Fruit fly (Drosophila melanogaster): ENCODE measurements around the gene Tim9a.

The Tim9a gene

DNA sequence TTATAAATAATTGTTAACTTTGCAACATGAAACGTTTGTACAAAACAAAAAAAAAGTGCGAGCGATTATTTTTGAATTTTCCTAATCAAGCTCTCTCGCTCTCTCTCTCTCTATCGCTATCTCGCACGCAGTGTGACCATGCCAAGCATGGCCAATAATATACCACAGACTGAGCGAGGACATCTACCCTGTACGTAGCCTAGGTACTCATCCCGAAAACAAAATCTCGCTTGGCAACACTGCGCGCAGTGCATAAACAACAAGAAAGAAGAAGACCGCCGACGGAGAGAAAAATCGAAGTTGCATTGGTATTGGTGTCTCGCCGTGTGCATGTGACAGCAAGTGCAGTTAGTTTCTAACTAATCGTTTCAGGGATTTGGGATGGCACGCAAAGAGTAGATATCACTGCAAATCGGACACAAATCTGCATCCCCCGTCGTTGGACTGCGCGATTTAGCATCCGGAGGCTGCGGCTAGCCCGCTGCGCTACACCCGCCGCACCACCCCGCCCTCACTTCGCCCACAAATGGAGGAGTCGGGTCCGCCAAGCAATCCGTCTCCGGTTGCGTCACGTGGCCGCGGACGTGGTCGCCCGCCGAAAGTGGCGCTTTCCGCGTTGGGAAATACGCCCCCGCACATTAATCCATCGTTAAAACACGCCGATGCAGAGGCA is 28.1 kb downstream of the Tim9a start, which contains the start of the genes CG1998 and Set2 (continued):
- TF ChIP-seq dm (GFP tag; optimal IDR thresholded peaks at IDR 0.05) (peak; percentile 44), Rfx (GFP tag; IDR thresholded peaks at IDR 0.05) (peak; percentile 70), Elba2 (GFP tag; optimal IDR thresholded peaks at IDR 0.05) (peak; percentile 67), CG4617 (GFP tag; optimal IDR thresholded peaks at IDR 0.05; ENCODE audit: borderline replicate concordance) (peak; percentile 56), CG10321 (GFP tag; IDR thresholded peaks at IDR 0.05) (peak; percentile 82), CG8765 (GFP tag; IDR thresholded peaks at IDR 0.05) (no peak), CG8924 (tag; optimal IDR thresholded peaks at IDR 0.05) (peak; percentile 45), CG13894 (tag; optimal IDR thresholded peaks at IDR 0.05) (peak; percentile 51), dmrt99B (tag; optimal IDR thresholded peaks at IDR 0.05) (no peak), vfl (GFP tag; optimal IDR thresholded peaks at IDR 0.05) (peak; percentile 10), mirr (GFP tag; optimal IDR thresholded peaks at IDR 0.05) (peak; percentile 1), CG12659 (GFP tag; optimal IDR thresholded peaks at IDR 0.05) (peak; percentile 80), NfI (GFP tag; optimal IDR thresholded peaks at IDR 0.05) (peak; percentile 9), oc (tag; optimal IDR thresholded peaks at IDR 0.05) (no peak), insv (GFP tag; optimal IDR thresholded peaks at IDR 0.05) (peak in 1 of 2 experiments; percentile 74), CG2199 (GFP tag; IDR thresholded peaks at IDR 0.05) (peak; percentile 44; the same call in 1 of the 3 replicates), CG6791 (GFP tag; IDR thresholded peaks at IDR 0.05; ENCODE audit: partially characterized antibody) (peak; percentile 62; the same call in 1 of the 3 replicates), GATAe (GFP tag; conservative IDR thresholded peaks at IDR 0.05) (peak; percentile 46; the same call in 1 of the 2 replicates), CG14050 (GFP tag; IDR thresholded peaks at IDR 0.05) (no peak), CG3065 (GFP tag; optimal IDR thresholded peaks at IDR 0.05) (no peak), CG17385 (GFP tag; optimal IDR thresholded peaks at IDR 0.05) (peak; percentile 98), sens (GFP tag) (no peak), mam (GFP tag; optimal IDR thresholded peaks at IDR 0.05) (peak; percentile 10), Nf-YB (GFP tag; optimal IDR thresholded peaks at IDR 0.05) (peak; percentile 35), tll (GFP tag; optimal IDR thresholded peaks at IDR 0.05) (peak in 1 of 2 experiments; percentile 45), Dp (GFP tag; optimal IDR thresholded peaks at IDR 0.05) (peak; percentile 80), Xbp1 (GFP tag; optimal IDR thresholded peaks at IDR 0.05) (peak; percentile 53), YL-1 (GFP tag; optimal IDR thresholded peaks at IDR 0.05) (peak; percentile 83), vnd (GFP tag; IDR thresholded peaks at IDR 0.05; ENCODE audit: partially characterized antibody) (no peak), Dll (GFP tag; IDR thresholded peaks at IDR 0.05; ENCODE audit: partially characterized antibody) (0 out of 4 replicates have a peak, but pooled peaks have one; percentile 41), E2f2 (GFP tag; IDR thresholded peaks at IDR 0.05) (peak; percentile 87), CG15601 (tag; optimal IDR thresholded peaks at IDR 0.05) (peak; percentile 35), D19A (tag; optimal IDR thresholded peaks at IDR 0.05) (no peak), Bteb2 (GFP tag; optimal IDR thresholded peaks at IDR 0.05) (peak; percentile 6), Scr (GFP tag; IDR thresholded peaks at IDR 0.05; ENCODE audit: partially characterized antibody) (peak; percentile 27; the same call in 1 of the 2 replicates), CG4282 (GFP tag; optimal IDR thresholded peaks at IDR 0.05) (no peak), Med (GFP tag) (peak; percentile 94), caup (GFP tag; optimal IDR thresholded peaks at IDR 0.05; ENCODE audit: severe bottlenecking) (peak; percentile 43), CG15514 (GFP tag; optimal IDR thresholded peaks at IDR 0.05) (peak; percentile 84), vvl (GFP tag; IDR thresholded peaks at IDR 0.05) (peak; percentile 44), ewg (GFP tag; optimal IDR thresholded peaks at IDR 0.05) (peak; percentile 51), CG8478 (optimal IDR thresholded peaks at IDR 0.05) (no peak), ftz-f1 (GFP tag; optimal IDR thresholded peaks at IDR 0.05) (peak; percentile 93), CG13424 (tag; optimal IDR thresholded peaks at IDR 0.05) (peak; percentile 35), Hmr (GFP tag; optimal IDR thresholded peaks at IDR 0.05) (peak; percentile 80), CG7786 (GFP tag; optimal IDR thresholded peaks at IDR 0.05) (peak; percentile 6), NC2α (GFP tag; optimal IDR thresholded peaks at IDR 0.05) (peak; percentile 26), NC2β (GFP tag; optimal IDR thresholded peaks at IDR 0.05) (peak; percentile 15)
